Fruit fly (Drosophila melanogaster) whole organism, embryonic: ENCODE results near the gene Tcs6.

Experiments
- Asciz ChIP-seq: fragments of 200-800 bp; sonication (Bioruptor generic); optimal IDR thresholded peaks from 2 replicates; lab custom pipeline; 2017; ENCODE audit warnings: missing biosample characterization, mild to moderate bottlenecking, missing genetic modification characterization, missing genetic modification reagents
- Bdp1 ChIP-seq: fragments of 200-800 bp; sonication (Bioruptor generic); optimal IDR thresholded peaks from 3 replicates; lab custom pipeline; 2016; ENCODE audit warnings: missing biosample characterization, missing genetic modification characterization
- Bgb ChIP-seq: fragments of 200-800 bp; sonication (Bioruptor generic); IDR thresholded peaks from 2 replicates; pipeline ENCODE4 v1.3.6; 2022; ENCODE audit warnings: missing biosample characterization, missing genetic modification characterization; ENCODE audit not compliant: partially characterized antibody
- CG10267 ChIP-seq: fragments of 200-800 bp; sonication (Bioruptor generic); optimal IDR thresholded peaks from 2 replicates; lab custom pipeline; 2018; ENCODE audit warnings: missing biosample characterization, mild to moderate bottlenecking, missing genetic modification characterization, moderate library complexity
- CG12071 ChIP-seq: fragments of 200-800 bp; sonication (Bioruptor generic); optimal IDR thresholded peaks from 3 replicates; lab custom pipeline; 2018; ENCODE audit warnings: missing biosample characterization, mild to moderate bottlenecking, missing genetic modification characterization
- CG12299 ChIP-seq: fragments of 200-800 bp; sonication (Bioruptor generic); optimal IDR thresholded peaks from 2 replicates; lab custom pipeline; 2018; ENCODE audit warnings: missing biosample characterization, mild to moderate bottlenecking, missing genetic modification characterization
- CG13287 ChIP-seq: fragments of 200-800 bp; sonication (Bioruptor generic); IDR thresholded peaks from 2 replicates; pipeline ENCODE4 v1.3.6; 2022; ENCODE audit warnings: missing biosample characterization, missing genetic modification characterization; ENCODE audit not compliant: partially characterized antibody
- CG14710 ChIP-seq: fragments of 200-800 bp; sonication (Bioruptor generic); optimal IDR thresholded peaks from 3 replicates; lab custom pipeline; 2019; ENCODE audit warnings: missing biosample characterization, mild to moderate bottlenecking, missing genetic modification characterization, moderate library complexity
- CG15479 ChIP-seq: fragments of 200-800 bp; sonication (Bioruptor generic); optimal IDR thresholded peaks from 3 replicates; lab custom pipeline; 2019; ENCODE audit warnings: missing biosample characterization, mild to moderate bottlenecking, missing genetic modification characterization, moderate library complexity
- CG16813 ChIP-seq: fragments of 200-800 bp; sonication (Bioruptor generic); IDR thresholded peaks from 3 replicates; pipeline ENCODE4 v1.3.6; 2022; ENCODE audit warnings: missing biosample characterization, missing genetic modification characterization; ENCODE audit not compliant: partially characterized antibody
- CG16815 ChIP-seq: fragments of 200-800 bp; sonication (Bioruptor generic); optimal IDR thresholded peaks from 3 replicates; lab custom pipeline; 2017; ENCODE audit warnings: missing biosample characterization, mild to moderate bottlenecking, missing genetic modification characterization
- CG18262 ChIP-seq: fragments of 200-800 bp; optimal IDR thresholded peaks from 3 replicates; lab custom pipeline; 2019; ENCODE audit warnings: missing biosample characterization, mild to moderate bottlenecking, missing genetic modification characterization, moderate library complexity
- CG2199 ChIP-seq: fragments of 200-800 bp; sonication (Bioruptor generic); IDR thresholded peaks from 3 replicates; pipeline ENCODE4 v1.3.6; 2022; ENCODE audit warnings: missing biosample characterization, missing genetic modification characterization
- CG31388 ChIP-seq: fragments of 200-800 bp; sonication (Bioruptor generic); optimal IDR thresholded peaks from 2 replicates; lab custom pipeline; 2016; ENCODE audit warnings: missing biosample characterization, missing genetic modification characterization
- CG3995 ChIP-seq: fragments of 200-800 bp; sonication (Bioruptor generic); optimal IDR thresholded peaks from 3 replicates; lab custom pipeline; 2016; ENCODE audit warnings: missing biosample characterization, missing genetic modification characterization
- CG4730 ChIP-seq: fragments of 200-800 bp; sonication (Bioruptor generic); IDR thresholded peaks from 2 replicates; pipeline ENCODE4 v1.3.6; 2022; ENCODE audit warnings: missing biosample characterization, missing genetic modification characterization
- CG4854 ChIP-seq: fragments of 200-800 bp; sonication (Bioruptor generic); optimal IDR thresholded peaks from 2 replicates; lab custom pipeline; 2016; ENCODE audit warnings: missing biosample characterization, missing genetic modification characterization, inconsistent platforms
- CG6813 ChIP-seq: fragments of 200-800 bp; sonication (Bioruptor generic); optimal IDR thresholded peaks from 2 replicates; lab custom pipeline; 2017; ENCODE audit warnings: missing biosample characterization, missing genetic modification characterization, mild to moderate bottlenecking, moderate library complexity, missing genetic modification reagents
- CG7556 ChIP-seq: fragments of 200-800 bp; sonication (Bioruptor generic); optimal IDR thresholded peaks from 2 replicates; lab custom pipeline; 2017; ENCODE audit warnings: missing biosample characterization, mild to moderate bottlenecking, missing genetic modification characterization
- CG8290 ChIP-seq, 3 experiments: fragments of 200-800 bp; sonication (Bioruptor generic); optimal IDR thresholded peaks; 2 replicates each; lab custom pipeline; 2016 to 2019; ENCODE audit warnings: missing biosample characterization in 3 of 3, missing genetic modification characterization in 3 of 3, mild to moderate bottlenecking in 2 of 3, moderate library complexity in 1 of 3
- CG9609 ChIP-seq: fragments of 200-800 bp; sonication (Bioruptor generic); optimal IDR thresholded peaks from 3 replicates; lab custom pipeline; 2016; ENCODE audit warnings: missing biosample characterization, missing genetic modification characterization
- CG9797 ChIP-seq: fragments of 200-800 bp; sonication (Bioruptor generic); optimal IDR thresholded peaks from 3 replicates; lab custom pipeline; 2018; ENCODE audit warnings: missing biosample characterization, mild to moderate bottlenecking, missing genetic modification characterization
- CG9876 ChIP-seq: fragments of 200-800 bp; sonication (Bioruptor generic); optimal IDR thresholded peaks from 2 replicates; lab custom pipeline; 2016; ENCODE audit warnings: missing biosample characterization, missing genetic modification characterization
- CrebB ChIP-seq: fragments of 200-800 bp; sonication (Bioruptor generic); optimal IDR thresholded peaks from 3 replicates; lab custom pipeline; 2018; ENCODE audit warnings: missing biosample characterization, mild to moderate bottlenecking, missing genetic modification characterization
- D ChIP-seq, 2 experiments: fragments of 200-800 bp in 1 of 2; fragments of >200 bp in 1 of 2; sonication (Bioruptor generic) in 1 of 2; optimal IDR thresholded peaks; 2 replicates in 1 of 2; 3 replicates in 1 of 2; lab custom pipeline; 2017; ENCODE audit warnings: mild to moderate bottlenecking in 1 of 2, missing biosample characterization in 1 of 2, missing genetic modification characterization in 1 of 2, missing genetic modification reagents in 1 of 2
- D19B ChIP-seq: fragments of 200-800 bp; sonication (Bioruptor generic); optimal IDR thresholded peaks from 2 replicates; lab custom pipeline; 2017; ENCODE audit warnings: missing biosample characterization, mild to moderate bottlenecking, missing genetic modification characterization
- Gug ChIP-seq: fragments of 200-800 bp; sonication (Bioruptor generic); IDR thresholded peaks from 4 replicates; pipeline ENCODE4 v1.3.6; 2022; ENCODE audit warnings: missing biosample characterization, missing genetic modification characterization
- HLH4C ChIP-seq: fragments of 200-800 bp; sonication (Bioruptor generic); IDR thresholded peaks from 3 replicates; pipeline ENCODE4 v1.3.6; 2022; ENCODE audit warnings: missing biosample characterization, missing genetic modification characterization; ENCODE audit not compliant: partially characterized antibody
- MBD-R2 ChIP-seq: fragments of 200-800 bp; sonication (Bioruptor generic); IDR thresholded peaks from 2 replicates; pipeline ENCODE4 v1.3.6; 2022; ENCODE audit warnings: missing biosample characterization, missing genetic modification characterization
- Nf-YC ChIP-seq: fragments of 200-800 bp; optimal IDR thresholded peaks from 3 replicates; lab custom pipeline; 2019; ENCODE audit warnings: missing biosample characterization, mild to moderate bottlenecking, missing genetic modification characterization, moderate library complexity
- Opbp ChIP-seq: fragments of 200-800 bp; sonication (Bioruptor generic); IDR thresholded peaks from 3 replicates; pipeline ENCODE4 v1.3.6; 2022; ENCODE audit warnings: missing biosample characterization, missing genetic modification characterization; ENCODE audit not compliant: partially characterized antibody
- Six4 ChIP-seq: fragments of 200-800 bp; sonication (Bioruptor generic); optimal IDR thresholded peaks from 2 replicates; lab custom pipeline; 2016; ENCODE audit warnings: missing biosample characterization, missing genetic modification characterization
- Spps ChIP-seq: fragments of 200-800 bp; sonication (Bioruptor generic); optimal IDR thresholded peaks from 2 replicates; lab custom pipeline; 2018; ENCODE audit warnings: missing biosample characterization, mild to moderate bottlenecking, missing genetic modification characterization
- amos ChIP-seq: fragments of 200-800 bp; sonication (Bioruptor generic); IDR thresholded peaks from 2 replicates; pipeline ENCODE4 v1.3.6; 2022; ENCODE audit warnings: missing biosample characterization, missing genetic modification characterization; ENCODE audit not compliant: partially characterized antibody
- cas ChIP-seq: fragments of 200-800 bp; sonication (Bioruptor generic); IDR thresholded peaks from 2 replicates; pipeline ENCODE4 v1.3.6; 2022; ENCODE audit warnings: missing biosample characterization, missing genetic modification characterization
- croc ChIP-seq: fragments of 200-800 bp; sonication (Bioruptor generic); conservative IDR thresholded peaks from 3 replicates; pipeline ENCODE4 v1.3.6; 2022; ENCODE audit warnings: missing biosample characterization, missing genetic modification characterization
- danr ChIP-seq: fragments of 200-800 bp; sonication (Bioruptor generic); IDR thresholded peaks from 2 replicates; pipeline ENCODE4 v1.3.6; 2022; ENCODE audit warnings: missing biosample characterization, missing genetic modification characterization
- fru ChIP-seq: fragments of >200 bp; optimal IDR thresholded peaks from 2 replicates; lab custom pipeline; 2017
- gce ChIP-seq: fragments of 200-800 bp; sonication (Bioruptor generic); IDR thresholded peaks from 3 replicates; pipeline ENCODE4 v1.3.6; 2022; ENCODE audit warnings: missing biosample characterization, missing genetic modification characterization
- gro ChIP-seq: fragments of 200-800 bp; sonication (Bioruptor generic); optimal IDR thresholded peaks from 2 replicates; lab custom pipeline; 2016; ENCODE audit warnings: missing biosample characterization, missing genetic modification characterization
- ind ChIP-seq: fragments of 200-800 bp; sonication (Bioruptor generic); optimal IDR thresholded peaks from 3 replicates; lab custom pipeline; 2016; ENCODE audit warnings: missing biosample characterization, missing genetic modification characterization
- nom ChIP-seq: fragments of 200-800 bp; sonication (Bioruptor generic); optimal IDR thresholded peaks from 2 replicates; lab custom pipeline; 2017; ENCODE audit warnings: missing biosample characterization, missing genetic modification characterization, mild to moderate bottlenecking, moderate library complexity, missing genetic modification reagents
- org-1 ChIP-seq: fragments of 200-800 bp; sonication (Bioruptor generic); optimal IDR thresholded peaks from 2 replicates; lab custom pipeline; 2017; ENCODE audit warnings: missing biosample characterization, missing genetic modification characterization
- pnt ChIP-seq: fragments of 200-800 bp; sonication (Bioruptor generic); optimal IDR thresholded peaks from 3 replicates; lab custom pipeline; 2016; ENCODE audit warnings: missing biosample characterization, missing genetic modification characterization
- ranshi ChIP-seq: fragments of 200-800 bp; sonication (Bioruptor generic); IDR thresholded peaks from 2 replicates; pipeline ENCODE4 v1.3.6; 2022; ENCODE audit warnings: missing biosample characterization, missing genetic modification characterization
- run ChIP-seq: fragments of 200-800 bp; sonication (Bioruptor generic); optimal IDR thresholded peaks from 3 replicates; lab custom pipeline; 2018; ENCODE audit warnings: missing biosample characterization, mild to moderate bottlenecking, missing genetic modification characterization
- slbo ChIP-seq: fragments of 200-800 bp; sonication (Bioruptor generic); IDR thresholded peaks from 2 replicates; pipeline ENCODE4 v1.3.6; 2022; ENCODE audit warnings: missing biosample characterization, missing genetic modification characterization
- sqz ChIP-seq: fragments of 200-800 bp; sonication (Bioruptor generic); optimal IDR thresholded peaks from 3 replicates; lab custom pipeline; 2018; ENCODE audit warnings: missing biosample characterization, mild to moderate bottlenecking, missing genetic modification characterization
- zen2 ChIP-seq: fragments of 200-800 bp; sonication (Bioruptor generic); IDR thresholded peaks from 3 replicates; pipeline ENCODE4 v1.3.6; 2022; ENCODE audit warnings: missing biosample characterization, missing genetic modification characterization; ENCODE audit not compliant: partially characterized antibody

Tcs6 gene

dm6 chr3R:26014262-26014833 lies 43.7 kb downstream of the Tcs6 start, which contains the start of gene Kaz-m1 (continued):
- no peak for TF ChIP-seq CG9876
- no peak for TF ChIP-seq Opbp (GFP tag; lab: Robert Waterston, UW)
- no peak for TF ChIP-seq CG13287 (GFP tag; lab: Robert Waterston, UW)
- peak; percentile 16 for TF ChIP-seq CG6813
- TF ChIP-seq org-1 (GFP tag; lab: Kevin White, UChicago): peak; percentile 11
- no peak for TF ChIP-seq Bgb
- TF ChIP-seq Asciz (GFP tag; lab: Kevin White, UChicago): no peak
- TF ChIP-seq CG4730 (GFP tag; lab: Robert Waterston, UW): no peak
- TF ChIP-seq CG8290 (GFP tag; optimal IDR thresholded peaks at IDR 0.05; lab: Kevin White, UChicago): no peak
- no peak for TF ChIP-seq CG8290 (tag; optimal IDR thresholded peaks at IDR 0.05; lab: Kevin White, UChicago)
- no peak for TF ChIP-seq pnt (GFP tag; lab: Kevin White, UChicago)
- no peak for TF ChIP-seq CG9797 (GFP tag; lab: Kevin White, UChicago)
- TF ChIP-seq CG12299 (tag; lab: Kevin White, UChicago): no peak
- no peak for TF ChIP-seq Gug
- TF ChIP-seq CG16815 (GFP tag; lab: Kevin White, UChicago): no peak
- TF ChIP-seq run (tag; lab: Kevin White, UChicago): no peak
- TF ChIP-seq HLH4C (GFP tag; lab: Robert Waterston, UW): no peak
- TF ChIP-seq ranshi (GFP tag; lab: Robert Waterston, UW): 0 out of 2 replicates have a peak, but pooled peaks have one; percentile 8
- TF ChIP-seq gro: no peak
- no peak for TF ChIP-seq zen2 (GFP tag; lab: Robert Waterston, UW)
- TF ChIP-seq Spps: peak; percentile 38
- no peak for TF ChIP-seq Six4 (GFP tag; lab: Kevin White, UChicago)
- TF ChIP-seq CG31388 (GFP tag; lab: Kevin White, UChicago): no peak
- peak; percentile 23; the same call in 1 of the 2 replicates for TF ChIP-seq MBD-R2
- no peak for TF ChIP-seq CG16813 (GFP tag; lab: Robert Waterston, UW)
- TF ChIP-seq CG12071: no peak
- TF ChIP-seq danr: no peak
- TF ChIP-seq nom: no peak
- no peak for TF ChIP-seq CG9609 (GFP tag; lab: Kevin White, UChicago)
- TF ChIP-seq CG2199 (GFP tag; lab: Robert Waterston, UW): no peak
- TF ChIP-seq gce: no peak
- TF ChIP-seq sqz (GFP tag; lab: Kevin White, UChicago): no peak
- TF ChIP-seq CG3995 (GFP tag; lab: Kevin White, UChicago): no peak
- no peak for TF ChIP-seq Bdp1 (GFP tag; lab: Kevin White, UChicago)
- TF ChIP-seq CG18262 (tag; lab: Kevin White, UChicago): peak; percentile 80
- no peak for TF ChIP-seq amos (GFP tag; lab: Robert Waterston, UW)
- TF ChIP-seq Nf-YC (tag; lab: Kevin White, UChicago): peak; percentile 32
- no peak for TF ChIP-seq cas (GFP tag; lab: Robert Waterston, UW)
- TF ChIP-seq CrebB (tag; lab: Kevin White, UChicago): no peak
- peak; percentile 50; the same call in 1 of the 2 replicates for TF ChIP-seq slbo
- no peak for TF ChIP-seq D19B (GFP tag; lab: Kevin White, UChicago)
- TF ChIP-seq CG4854 (GFP tag; lab: Kevin White, UChicago): no peak
- no peak for TF ChIP-seq croc (GFP tag; lab: Robert Waterston, UW)
- no peak for TF ChIP-seq fru
- TF ChIP-seq ind: peak; percentile 9
- no peak for TF ChIP-seq D (optimal IDR thresholded peaks at IDR 0.05; lab: Kevin White, UChicago)
- TF ChIP-seq D (GFP tag; optimal IDR thresholded peaks at IDR 0.05; lab: Kevin White, UChicago): peak; percentile 17
- peak; percentile 53 for TF ChIP-seq CG7556 (GFP tag; lab: Kevin White, UChicago)
- no peak for TF ChIP-seq CG15479 (GFP tag; lab: Kevin White, UChicago)
- TF ChIP-seq CG14710 (tag; lab: Kevin White, UChicago): peak; percentile 70
- peak; percentile 66 for TF ChIP-seq CG10267 (tag; lab: Kevin White, UChicago)
